Worm (Caenorhabditis elegans) whole organism, early embryonic: ENCODE data around the gene K06G5.3.

Experiments
- F13C5.2 ChIP-seq: sonication (generic microtip); optimal IDR thresholded peaks from 2 replicates; lab custom pipeline; 2017; ENCODE audit warnings: mild to moderate bottlenecking, missing genetic modification characterization, inconsistent platforms, missing compliant biosample characterization
- aly-1 ChIP-seq: sonication (generic microtip); optimal IDR thresholded peaks from 2 replicates; lab custom pipeline; 2016; ENCODE audit warnings: missing genetic modification characterization, missing compliant biosample characterization
- ceh-36 ChIP-seq: sonication (generic microtip); optimal IDR thresholded peaks from 2 replicates; lab custom pipeline; 2016; ENCODE audit warnings: missing genetic modification characterization, inconsistent platforms, missing compliant biosample characterization
- ets-7 ChIP-seq: sonication (generic microtip); optimal IDR thresholded peaks from 2 replicates; lab custom pipeline; 2016; ENCODE audit warnings: missing genotype, missing genetic modification characterization, missing compliant biosample characterization
- flt-1 ChIP-seq: fragments of 200-800 bp; sonication (Bioruptor generic); IDR thresholded peaks from 2 replicates; pipeline ENCODE4 v1.3.6; 2022; ENCODE audit warnings: missing genetic modification characterization, missing compliant biosample characterization

K06G5.3 gene

ce11 chrX:14173850-14174249 is 49.2 kb downstream of the K06G5.3 start, which contains the start of gene idhb-1:
idhb-1 (minus strand) TSS chrX:14174063.
- TF ChIP-seq ceh-36 (tag; lab: Kevin White, UChicago): no peak
- TF ChIP-seq F13C5.2 (tag; lab: Kevin White, UChicago): peak; percentile 20
- TF ChIP-seq flt-1 (GFP tag; lab: Robert Waterston, UW): 0 out of 2 replicates have a peak, but pooled peaks have one; percentile 31
- TF ChIP-seq aly-1 (tag; lab: Kevin White, UChicago): no peak

- no peak for TF ChIP-seq ets-7 (tag; lab: Kevin White, UChicago)
- TF ChIP-seq F13C5.2 (tag; lab: Kevin White, UChicago): peak; percentile 76
Observed at ce11 chrX:14169569-14170031, 53.5 kb downstream of the K06G5.3 start, which contains the start of gene sym-4. sym-4 (minus strand) TSS chrX:14169619.
